Fruit fly (Drosophila melanogaster) S2 (cell line): ENCODE results near the gene TRAM.

Experiments used
- CG8478 ChIP-seq: fragments of >200 bp; optimal IDR thresholded peaks from 2 replicates; lab custom pipeline; 2018
- CTCF ChIP-seq, 2 experiments: fragments of >200 bp; optimal IDR thresholded peaks; 2 replicates each; lab custom pipeline; 2018

- TF ChIP-seq CTCF (optimal IDR thresholded peaks at IDR 0.05; lab: Kevin White, UChicago), result no peak
- no peak for TF ChIP-seq CG8478 (lab: Kevin White, UChicago)
Measured at dm6 chrX:921359-921758, 13.7 kb upstream of the TRAM start.
